Worm (Caenorhabditis elegans) whole organism, mixed stage, embryonic: Measurements from ENCODE around the gene fbxa-108.

ENCODE experiments used
- nhr-12 ChIP-seq: fragments of 150-350 bp; optimal IDR thresholded peaks from 2 replicates; lab custom pipeline; 2014; ENCODE audit warnings: missing biosample characterization, missing genetic modification characterization
- nhr-237 ChIP-seq: fragments of 150-350 bp; optimal IDR thresholded peaks from 2 replicates; lab custom pipeline; 2014; ENCODE audit warnings: missing biosample characterization, missing genetic modification characterization
- unc-39 ChIP-seq: fragments of 150-350 bp; optimal IDR thresholded peaks from 2 replicates; lab custom pipeline; 2014; ENCODE audit warnings: missing biosample characterization, missing genetic modification characterization
- unc-62 ChIP-seq: fragments of 150-350 bp; optimal IDR thresholded peaks from 2 replicates; lab custom pipeline; 2014; ENCODE audit warnings: missing biosample characterization, missing genetic modification reagents, missing genetic modification characterization
- ztf-11 ChIP-seq: fragments of 150-350 bp; optimal IDR thresholded peaks from 2 replicates; lab custom pipeline; 2014; ENCODE audit warnings: missing biosample characterization, missing genetic modification characterization

DNA sequence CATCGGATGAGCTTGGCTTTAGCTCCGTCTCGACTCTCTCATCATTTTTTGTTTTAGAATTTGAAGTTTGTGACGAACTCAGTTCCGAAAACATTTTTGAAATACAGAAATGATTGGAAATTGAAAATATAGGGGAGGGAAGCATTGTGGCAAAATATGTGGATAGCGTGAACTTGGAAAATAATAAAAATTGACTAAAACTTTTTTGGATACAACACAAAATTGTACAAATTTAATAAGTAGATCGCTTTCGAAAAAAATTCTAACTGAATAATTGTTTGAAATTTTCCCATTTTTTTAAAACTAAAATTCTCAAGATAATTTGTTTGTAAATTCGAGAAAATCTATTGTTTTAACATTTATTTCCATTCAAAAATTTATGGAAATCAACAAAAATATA lies 24.6 kb upstream of the fbxa-108 start, which contains the start of gene F59A1.15:
- TF ChIP-seq nhr-237 (tag; lab: Kevin White, UChicago) (no peak), unc-39 (no peak), ztf-11 (tag; lab: Kevin White, UChicago) (no peak), nhr-12 (tag; lab: Kevin White, UChicago) (no peak), unc-62 (GFP tag; lab: Kevin White, UChicago) (no peak)
